Fruit fly (Drosophila melanogaster): ENCODE measurements around the gene CG8001.

Gene CG8001

dm6 chr3L:1794164-1794942 lies 38.4 kb downstream of the CG8001 start (continued):
- no peak for TF ChIP-seq CG12391 (tag; optimal IDR thresholded peaks at IDR 0.05)
- no peak for TF ChIP-seq CG10267 (tag; optimal IDR thresholded peaks at IDR 0.05)
- no peak for TF ChIP-seq en (GFP tag; optimal IDR thresholded peaks at IDR 0.05)
- TF ChIP-seq chinmo (GFP tag; IDR thresholded peaks at IDR 0.05; ENCODE audit: partially characterized antibody) = peak; percentile 98
- no peak for TF ChIP-seq Camta (GFP tag; optimal IDR thresholded peaks at IDR 0.05)
- no peak for TF ChIP-seq H15 (GFP tag; IDR thresholded peaks at IDR 0.05)
- peak; percentile 91 for TF ChIP-seq CG15479 (GFP tag; optimal IDR thresholded peaks at IDR 0.05)
- TF ChIP-seq Pdp1 (GFP tag; optimal IDR thresholded peaks at IDR 0.05) = peak in 1 of 2 experiments; percentile 99
- no peak for TF ChIP-seq CG8281 (tag; optimal IDR thresholded peaks at IDR 0.05)
- no peak for TF ChIP-seq Hr39 (optimal IDR thresholded peaks at IDR 0.05)
- TF ChIP-seq cwo (GFP tag; optimal IDR thresholded peaks at IDR 0.05) = peak; percentile 10
- TF ChIP-seq Ssrp (tag; optimal IDR thresholded peaks at IDR 0.05) = no peak
- peak; percentile 74 for TF ChIP-seq crol (GFP tag; IDR thresholded peaks at IDR 0.05)
- no peak for TF ChIP-seq z (GFP tag; IDR thresholded peaks at IDR 0.05)
- TF ChIP-seq BtbVII (GFP tag; optimal IDR thresholded peaks at IDR 0.05) = peak; percentile 79
- TF ChIP-seq Ravus (GFP tag; IDR thresholded peaks at IDR 0.05) = no peak
- peak; percentile 47 for TF ChIP-seq CrebB (tag; optimal IDR thresholded peaks at IDR 0.05)
- TF ChIP-seq Hr51 (GFP tag; optimal IDR thresholded peaks at IDR 0.05) = no peak
- TF ChIP-seq CG8924 (tag; optimal IDR thresholded peaks at IDR 0.05) = peak; percentile 36
- peak; percentile 97 for TF ChIP-seq mirr (GFP tag; optimal IDR thresholded peaks at IDR 0.05)
- TF ChIP-seq gcm2 (GFP tag; optimal IDR thresholded peaks at IDR 0.05) = no peak
- no peak for TF ChIP-seq zen (tag; optimal IDR thresholded peaks at IDR 0.05)
- TF ChIP-seq Atf-2 (GFP tag; optimal IDR thresholded peaks at IDR 0.05) = no peak
- TF ChIP-seq Eip74EF (GFP tag; optimal IDR thresholded peaks at IDR 0.05) = peak in 1 of 2 experiments; percentile 63
- TF ChIP-seq CG34422 (GFP tag; IDR thresholded peaks at IDR 0.05) = peak; percentile 63; the same call in 2 of the 3 replicates
- no peak for TF ChIP-seq CG5245 (GFP tag; optimal IDR thresholded peaks at IDR 0.05)
- TF ChIP-seq CG3726 (GFP tag; IDR thresholded peaks at IDR 0.05) = no peak
- peak; percentile 55 for TF ChIP-seq CG7987 (GFP tag; optimal IDR thresholded peaks at IDR 0.05)
- TF ChIP-seq CG4707 (GFP tag; optimal IDR thresholded peaks at IDR 0.05) = no peak
- no peak for TF ChIP-seq kay (GFP tag; optimal IDR thresholded peaks at IDR 0.05)
- TF ChIP-seq Doc3 (GFP tag; IDR thresholded peaks at IDR 0.05; ENCODE audit: partially characterized antibody) = no peak
- TF ChIP-seq CG14965 (GFP tag; optimal IDR thresholded peaks at IDR 0.05; ENCODE audit: borderline replicate concordance) = no peak
- no peak for TF ChIP-seq CG31224 (GFP tag; IDR thresholded peaks at IDR 0.05)
- no peak for TF ChIP-seq Hmx (GFP tag; optimal IDR thresholded peaks at IDR 0.05)
- TF ChIP-seq CG18619 (GFP tag; optimal IDR thresholded peaks at IDR 0.05) = no peak
- no peak for TF ChIP-seq CG6654 (GFP tag; optimal IDR thresholded peaks at IDR 0.05)
- no peak for TF ChIP-seq Sox100B (GFP tag; optimal IDR thresholded peaks at IDR 0.05)
- peak; percentile 43 for TF ChIP-seq pfk (GFP tag; optimal IDR thresholded peaks at IDR 0.05)
- no peak for TF ChIP-seq ssp (GFP tag; IDR thresholded peaks at IDR 0.05)
- no peak for TF ChIP-seq CG9817 (tag; optimal IDR thresholded peaks at IDR 0.05)
- peak; percentile 18; the same call in 1 of the 2 replicates for TF ChIP-seq H2.0 (GFP tag; IDR thresholded peaks at IDR 0.05)
- no peak for TF ChIP-seq Taf1 (GFP tag; IDR thresholded peaks at IDR 0.05)
- TF ChIP-seq CG6175 (GFP tag; IDR thresholded peaks at IDR 0.05) = peak; percentile 53; the same call in 1 of the 3 replicates
- no peak for TF ChIP-seq ems (GFP tag; optimal IDR thresholded peaks at IDR 0.05)
- TF ChIP-seq odd (GFP tag; optimal IDR thresholded peaks at IDR 0.05) = no peak
- TF ChIP-seq jumu (GFP tag; optimal IDR thresholded peaks at IDR 0.05) = no peak
- TF ChIP-seq Lim3 (GFP tag; IDR thresholded peaks at IDR 0.05) = no peak
- TF ChIP-seq Elba2 (GFP tag; optimal IDR thresholded peaks at IDR 0.05) = no peak
- TF ChIP-seq CG4820 (GFP tag; optimal IDR thresholded peaks at IDR 0.05) = no peak
